Fruit fly (Drosophila melanogaster) whole organism, embryonic: ENCODE measurements around the gene Agxt.

Source experiments
- BEAF-32 ChIP-seq: fragments of 200-800 bp; sonication (Bioruptor generic); optimal IDR thresholded peaks from 3 replicates; lab custom pipeline; 2017; ENCODE audit warnings: missing biosample characterization, missing genetic modification characterization, mild to moderate bottlenecking, moderate library complexity, missing genetic modification reagents
- CG10979 ChIP-seq: fragments of 200-800 bp; sonication (Bioruptor generic); optimal IDR thresholded peaks from 2 replicates; lab custom pipeline; 2018; ENCODE audit warnings: missing biosample characterization, mild to moderate bottlenecking, missing genetic modification characterization, moderate library complexity
- CG11696 ChIP-seq: fragments of 200-800 bp; sonication (Bioruptor generic); IDR thresholded peaks from 2 replicates; pipeline ENCODE4 v1.3.6; 2022; ENCODE audit warnings: missing biosample characterization, missing genetic modification characterization
- CG12769 ChIP-seq: fragments of 200-800 bp; sonication (Bioruptor generic); optimal IDR thresholded peaks from 2 replicates; lab custom pipeline; 2019; ENCODE audit warnings: missing biosample characterization, mild to moderate bottlenecking, missing genetic modification characterization, moderate library complexity
- CG13624 ChIP-seq: fragments of 200-800 bp; sonication (Bioruptor generic); optimal IDR thresholded peaks from 2 replicates; lab custom pipeline; 2016; ENCODE audit warnings: missing biosample characterization, missing genetic modification characterization
- CG13775 ChIP-seq: fragments of 200-800 bp; sonication (Bioruptor generic); optimal IDR thresholded peaks from 3 replicates; lab custom pipeline; 2017; ENCODE audit warnings: missing biosample characterization, mild to moderate bottlenecking, missing genetic modification characterization
- CG14860 ChIP-seq: fragments of 200-800 bp; sonication (Bioruptor generic); IDR thresholded peaks from 3 replicates; pipeline ENCODE4 v1.3.6; 2022; ENCODE audit warnings: missing biosample characterization, missing genetic modification characterization; ENCODE audit not compliant: partially characterized antibody
- CG17612 ChIP-seq: fragments of 200-800 bp; sonication (Bioruptor generic); IDR thresholded peaks from 2 replicates; pipeline ENCODE4 v1.3.6; 2022; ENCODE audit warnings: missing biosample characterization, missing genetic modification characterization
- CG17829 ChIP-seq: fragments of 200-800 bp; optimal IDR thresholded peaks from 2 replicates; lab custom pipeline; 2019; ENCODE audit warnings: missing biosample characterization, mild to moderate bottlenecking, missing genetic modification characterization, moderate library complexity
- CG1832 ChIP-seq: fragments of 200-800 bp; sonication (Bioruptor generic); optimal IDR thresholded peaks from 2 replicates; lab custom pipeline; 2017; ENCODE audit warnings: missing biosample characterization, mild to moderate bottlenecking, missing genetic modification characterization, inconsistent platforms
- CG2202 ChIP-seq: fragments of 200-800 bp; sonication (Bioruptor generic); optimal IDR thresholded peaks from 2 replicates; lab custom pipeline; 2018; ENCODE audit warnings: missing biosample characterization, mild to moderate bottlenecking, missing genetic modification characterization
- CG31224 ChIP-seq: fragments of 200-800 bp; sonication (Bioruptor generic); IDR thresholded peaks from 2 replicates; pipeline ENCODE4 v1.3.6; 2022; ENCODE audit warnings: missing biosample characterization, missing genetic modification characterization
- CG31441 ChIP-seq: fragments of 200-800 bp; sonication (Bioruptor generic); IDR thresholded peaks from 2 replicates; pipeline ENCODE4 v1.3.6; 2022; ENCODE audit warnings: missing biosample characterization, missing genetic modification characterization
- CG34376 ChIP-seq: fragments of 200-800 bp; sonication (Bioruptor generic); optimal IDR thresholded peaks from 2 replicates; lab custom pipeline; 2018; ENCODE audit warnings: missing biosample characterization, mild to moderate bottlenecking, missing genetic modification characterization
- CG4424 ChIP-seq: fragments of 200-800 bp; sonication (Bioruptor generic); optimal IDR thresholded peaks from 3 replicates; lab custom pipeline; 2016; ENCODE audit warnings: missing biosample characterization, missing genetic modification characterization
- CG4707 ChIP-seq: fragments of 200-800 bp; sonication (Bioruptor generic); optimal IDR thresholded peaks from 2 replicates; lab custom pipeline; 2018; ENCODE audit warnings: missing biosample characterization, mild to moderate bottlenecking, missing genetic modification characterization, moderate library complexity
- CG5180 ChIP-seq: fragments of 200-800 bp; sonication (Bioruptor generic); optimal IDR thresholded peaks from 3 replicates; lab custom pipeline; 2017; ENCODE audit warnings: missing biosample characterization, missing genetic modification characterization, mild to moderate bottlenecking, moderate library complexity, missing genetic modification reagents
- CG6683 ChIP-seq: fragments of 200-800 bp; sonication (Bioruptor generic); optimal IDR thresholded peaks from 2 replicates; lab custom pipeline; 2017; ENCODE audit warnings: missing biosample characterization, mild to moderate bottlenecking, missing genetic modification characterization, missing genetic modification reagents
- CG6689 ChIP-seq: fragments of 200-800 bp; sonication (Bioruptor generic); IDR thresholded peaks from 2 replicates; pipeline ENCODE4 v1.3.6; 2022; ENCODE audit warnings: missing biosample characterization, missing genetic modification characterization
- CG6854 ChIP-seq: fragments of 200-800 bp; sonication (Bioruptor generic); optimal IDR thresholded peaks from 3 replicates; lab custom pipeline; 2017; ENCODE audit warnings: missing biosample characterization, mild to moderate bottlenecking, missing genetic modification characterization
- CG7963 ChIP-seq: fragments of 200-800 bp; sonication (Bioruptor generic); IDR thresholded peaks from 3 replicates; pipeline ENCODE4 v1.3.6; 2022; ENCODE audit warnings: missing biosample characterization, missing genetic modification characterization; ENCODE audit not compliant: partially characterized antibody
- CG9437 ChIP-seq: fragments of 200-800 bp; sonication (Bioruptor generic); optimal IDR thresholded peaks from 2 replicates; lab custom pipeline; 2018; ENCODE audit warnings: missing biosample characterization, mild to moderate bottlenecking, missing genetic modification characterization
- CHES-1-like ChIP-seq: fragments of 200-800 bp; sonication (Bioruptor generic); optimal IDR thresholded peaks from 2 replicates; lab custom pipeline; 2016; ENCODE audit warnings: missing biosample characterization, missing genetic modification characterization
- CoRest ChIP-seq: fragments of 200-800 bp; sonication (Bioruptor generic); optimal IDR thresholded peaks from 3 replicates; lab custom pipeline; 2018; ENCODE audit warnings: missing biosample characterization, mild to moderate bottlenecking, missing genetic modification characterization, moderate library complexity
- D ChIP-seq, 2 experiments: fragments of 200-800 bp in 1 of 2; fragments of >200 bp in 1 of 2; sonication (Bioruptor generic) in 1 of 2; optimal IDR thresholded peaks; 2 replicates in 1 of 2; 3 replicates in 1 of 2; lab custom pipeline; 2017; ENCODE audit warnings: mild to moderate bottlenecking in 1 of 2, missing biosample characterization in 1 of 2, missing genetic modification characterization in 1 of 2, missing genetic modification reagents in 1 of 2
- Doc3 ChIP-seq: fragments of 200-800 bp; sonication (Bioruptor generic); IDR thresholded peaks from 3 replicates; pipeline ENCODE4 v1.3.6; 2022; ENCODE audit warnings: missing biosample characterization, missing genetic modification characterization; ENCODE audit not compliant: partially characterized antibody
- Dref ChIP-seq: fragments of 200-800 bp; sonication (Bioruptor generic); IDR thresholded peaks from 2 replicates; pipeline ENCODE4 v1.3.6; 2022; ENCODE audit warnings: missing biosample characterization, missing genetic modification characterization
- Ets65A ChIP-seq: fragments of 200-800 bp; sonication (Bioruptor generic); peaks from one replicate; lab custom pipeline; 2016; ENCODE audit warnings: missing biosample characterization, missing genetic modification characterization
- Lpt ChIP-seq: fragments of >200 bp; optimal IDR thresholded peaks from 2 replicates; lab custom pipeline; 2018; ENCODE audit warnings: missing biosample characterization, missing genetic modification characterization
- MTF-1 ChIP-seq: fragments of 200-800 bp; sonication (Bioruptor generic); optimal IDR thresholded peaks from 2 replicates; lab custom pipeline; 2018; ENCODE audit warnings: missing biosample characterization, mild to moderate bottlenecking, missing genetic modification characterization, borderline replicate concordance
- Med ChIP-seq: fragments of 200-800 bp; sonication (Bioruptor generic); peaks from one replicate; lab custom pipeline; 2016; ENCODE audit warnings: missing biosample characterization, missing genetic modification characterization, mild to moderate bottlenecking, inconsistent platforms, moderate library complexity
- Mrtf ChIP-seq: fragments of 200-800 bp; sonication (Bioruptor generic); IDR thresholded peaks from 3 replicates; pipeline ENCODE4 v1.3.6; 2022; ENCODE audit warnings: missing biosample characterization, missing genetic modification characterization
- Opbp ChIP-seq: fragments of 200-800 bp; sonication (Bioruptor generic); IDR thresholded peaks from 3 replicates; pipeline ENCODE4 v1.3.6; 2022; ENCODE audit warnings: missing biosample characterization, missing genetic modification characterization; ENCODE audit not compliant: partially characterized antibody
- Rfx ChIP-seq: fragments of 200-800 bp; sonication (Bioruptor generic); IDR thresholded peaks from 2 replicates; pipeline ENCODE4 v1.3.6; 2022; ENCODE audit warnings: missing biosample characterization, missing genetic modification characterization
- Six4 ChIP-seq: fragments of 200-800 bp; sonication (Bioruptor generic); optimal IDR thresholded peaks from 2 replicates; lab custom pipeline; 2016; ENCODE audit warnings: missing biosample characterization, missing genetic modification characterization
- az2 ChIP-seq: fragments of 200-800 bp; sonication (Bioruptor generic); optimal IDR thresholded peaks from 3 replicates; lab custom pipeline; 2016; ENCODE audit warnings: missing biosample characterization, missing genetic modification characterization
- btn ChIP-seq: fragments of 200-800 bp; sonication (Bioruptor generic); optimal IDR thresholded peaks from 2 replicates; lab custom pipeline; 2016; ENCODE audit warnings: missing biosample characterization, missing genetic modification characterization
- dimm ChIP-seq: fragments of 200-800 bp; sonication (Bioruptor generic); IDR thresholded peaks from 2 replicates; pipeline ENCODE4 v1.3.6; 2022; ENCODE audit warnings: missing biosample characterization, missing genetic modification characterization
- fd3F ChIP-seq: fragments of 200-800 bp; sonication (Bioruptor generic); optimal IDR thresholded peaks from 2 replicates; lab custom pipeline; 2018; ENCODE audit warnings: missing biosample characterization, mild to moderate bottlenecking, missing genetic modification characterization, moderate library complexity
- nerfin-1 ChIP-seq: fragments of 200-800 bp; sonication (Bioruptor generic); optimal IDR thresholded peaks from 3 replicates; lab custom pipeline; 2019; ENCODE audit warnings: missing biosample characterization, mild to moderate bottlenecking, missing genetic modification characterization, moderate library complexity
- org-1 ChIP-seq: fragments of 200-800 bp; sonication (Bioruptor generic); optimal IDR thresholded peaks from 2 replicates; lab custom pipeline; 2017; ENCODE audit warnings: missing biosample characterization, missing genetic modification characterization
- pzg ChIP-seq: fragments of 200-800 bp; sonication (Bioruptor generic); optimal IDR thresholded peaks from 3 replicates; lab custom pipeline; 2018; ENCODE audit warnings: missing biosample characterization, mild to moderate bottlenecking, missing genetic modification characterization, moderate library complexity
- repo ChIP-seq: fragments of 200-800 bp; sonication (Bioruptor generic); optimal IDR thresholded peaks from 2 replicates; lab custom pipeline; 2016; ENCODE audit warnings: missing biosample characterization, missing genetic modification characterization
- run ChIP-seq: fragments of 200-800 bp; sonication (Bioruptor generic); optimal IDR thresholded peaks from 3 replicates; lab custom pipeline; 2018; ENCODE audit warnings: missing biosample characterization, mild to moderate bottlenecking, missing genetic modification characterization
- sisA ChIP-seq: fragments of 200-800 bp; sonication (Bioruptor generic); IDR thresholded peaks from 2 replicates; pipeline ENCODE4 v1.3.6; 2022; ENCODE audit warnings: missing biosample characterization, missing genetic modification characterization
- sqz ChIP-seq: fragments of 200-800 bp; sonication (Bioruptor generic); optimal IDR thresholded peaks from 3 replicates; lab custom pipeline; 2018; ENCODE audit warnings: missing biosample characterization, mild to moderate bottlenecking, missing genetic modification characterization
- stc ChIP-seq: fragments of 200-800 bp; sonication (Bioruptor generic); IDR thresholded peaks from 2 replicates; pipeline ENCODE4 v1.3.6; 2022; ENCODE audit warnings: missing biosample characterization, missing genetic modification characterization
- vvl ChIP-seq: fragments of 200-800 bp; sonication (Bioruptor generic); IDR thresholded peaks from 2 replicates; pipeline ENCODE4 v1.3.6; 2022; ENCODE audit warnings: missing biosample characterization, missing genetic modification characterization
- zf30C ChIP-seq: fragments of 200-800 bp; sonication (Bioruptor generic); optimal IDR thresholded peaks from 3 replicates; lab custom pipeline; 2018; ENCODE audit warnings: missing biosample characterization, mild to moderate bottlenecking, missing genetic modification characterization

Gene Agxt

dm6 chrX:6549428-6550117 is 20.8 kb downstream of the Agxt start (continued):
- TF ChIP-seq Lpt (no peak), CG34376 (peak; percentile 95), CG9437 (peak; percentile 69), run (tag; lab: Kevin White, UChicago) (peak; percentile 70), stc (GFP tag; lab: Robert Waterston, UW) (peak; percentile 93), CG13775 (peak; percentile 91), Ets65A (GFP tag; lab: Kevin White, UChicago) (peak; percentile 99), repo (GFP tag; lab: Kevin White, UChicago) (peak; percentile 97), CG11696 (GFP tag; lab: Robert Waterston, UW) (peak; percentile 89), MTF-1 (peak; percentile 92), CG13624 (GFP tag; lab: Kevin White, UChicago) (peak; percentile 98), az2 (GFP tag; lab: Kevin White, UChicago) (peak; percentile 92), CG7963 (GFP tag; lab: Robert Waterston, UW) (no peak), CG6683 (peak; percentile 92), CoRest (tag; lab: Kevin White, UChicago) (peak; percentile 94), zf30C (peak; percentile 87), btn (GFP tag; lab: Kevin White, UChicago) (peak; percentile 94), Dref (peak; percentile 47), sisA (peak; percentile 95), Med (GFP tag; lab: Kevin White, UChicago) (peak; percentile 100), fd3F (GFP tag; lab: Kevin White, UChicago) (peak; percentile 91), CG14860 (GFP tag; lab: Robert Waterston, UW) (no peak), Rfx (GFP tag; lab: Robert Waterston, UW) (peak; percentile 99), sqz (peak; percentile 85), CG6689 (peak; percentile 96), CG4424 (peak; percentile 97), dimm (GFP tag; lab: Robert Waterston, UW) (peak; percentile 84), CG31224 (GFP tag; lab: Robert Waterston, UW) (peak; percentile 93), CG5180 (GFP tag; lab: Kevin White, UChicago) (peak; percentile 84), CG17829 (tag; lab: Kevin White, UChicago) (peak; percentile 97), CG1832 (GFP tag; lab: Kevin White, UChicago) (peak; percentile 82), CG31441 (GFP tag; lab: Robert Waterston, UW) (peak; percentile 95), CG10979 (tag; lab: Kevin White, UChicago) (peak; percentile 94), vvl (GFP tag; lab: Robert Waterston, UW) (peak; percentile 98), Opbp (no peak), nerfin-1 (tag; lab: Kevin White, UChicago) (peak; percentile 91), CG12769 (tag; lab: Kevin White, UChicago) (peak; percentile 97), CG17612 (peak; percentile 95), BEAF-32 (GFP tag; lab: Kevin White, UChicago) (peak; percentile 7), Doc3 (GFP tag; lab: Robert Waterston, UW) (no peak), CG4707 (GFP tag; lab: Kevin White, UChicago) (peak; percentile 77), CG2202 (tag; lab: Kevin White, UChicago) (peak; percentile 82), CHES-1-like (GFP tag; lab: Kevin White, UChicago) (peak; percentile 96), CG6854 (GFP tag; lab: Kevin White, UChicago) (peak; percentile 94), Mrtf (GFP tag; lab: Robert Waterston, UW) (peak; percentile 96), Six4 (peak; percentile 95), D (optimal IDR thresholded peaks at IDR 0.05; lab: Kevin White, UChicago) (no peak), D (GFP tag; optimal IDR thresholded peaks at IDR 0.05; lab: Kevin White, UChicago) (peak; percentile 93), pzg (GFP tag; lab: Kevin White, UChicago) (peak; percentile 25), org-1 (GFP tag; lab: Kevin White, UChicago) (peak; percentile 93)
